Worm (Caenorhabditis elegans): Measurements from ENCODE around the gene F59A6.13.

The F59A6.13 gene

DNA sequence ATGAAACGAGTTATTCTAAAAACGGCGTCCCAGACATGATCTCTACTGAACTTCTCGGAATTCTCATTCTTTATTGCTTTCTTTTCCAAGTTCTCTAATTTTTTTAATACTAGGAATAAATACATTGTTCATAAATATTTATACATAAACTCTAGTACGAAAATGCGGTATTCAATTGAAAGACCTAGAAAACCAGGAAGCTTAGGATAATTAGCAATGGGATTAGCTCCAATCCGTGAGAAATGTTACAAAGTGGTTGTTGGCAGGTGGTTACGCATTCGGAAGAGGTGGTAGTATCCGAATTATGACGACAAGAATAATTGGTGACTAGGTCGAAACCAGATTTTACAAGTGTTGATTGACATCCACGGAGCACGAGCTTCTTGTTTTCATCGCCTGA, 44.4 kb downstream of the F59A6.13 start:
- TF ChIP-seq sox-4 (tag; optimal IDR thresholded peaks at IDR 0.05), result peak; percentile 2
- peak; percentile 92 for TF ChIP-seq dsc-1 (tag; optimal IDR thresholded peaks at IDR 0.05)
- TF ChIP-seq aly-2 (tag; optimal IDR thresholded peaks at IDR 0.05), result no peak
- peak; percentile 33 for TF ChIP-seq pax-3 (tag; optimal IDR thresholded peaks at IDR 0.05)
- peak; percentile 26 for TF ChIP-seq nhr-47 (tag; optimal IDR thresholded peaks at IDR 0.05)
- TF ChIP-seq unc-130 (tag; optimal IDR thresholded peaks at IDR 0.05), result no peak
- no peak for TF ChIP-seq vab-15 (tag; optimal IDR thresholded peaks at IDR 0.05)
- TF ChIP-seq snu-23 (GFP tag; optimal IDR thresholded peaks at IDR 0.05), result no peak
- no peak for TF ChIP-seq ztf-4 (tag; optimal IDR thresholded peaks at IDR 0.05)
- peak; percentile 8 for TF ChIP-seq nhr-71 (tag; optimal IDR thresholded peaks at IDR 0.05)
- TF ChIP-seq snpc-4 (tag; optimal IDR thresholded peaks at IDR 0.05), result no peak

ce11 chrII:5067927-5068326, 45.3 kb downstream of the F59A6.13 start, which contains the start of gene C27A2.8:
Gene C27A2.8, minus strand, starts transcription at chrII:5068043.
- TF ChIP-seq nhr-84 (tag; optimal IDR thresholded peaks at IDR 0.05), result no peak
- peak; percentile 76 for TF ChIP-seq fkh-8 (tag; optimal IDR thresholded peaks at IDR 0.05)
- TF ChIP-seq dsc-1 (tag; optimal IDR thresholded peaks at IDR 0.05), result peak; percentile 64
- TF ChIP-seq egl-13 (tag; optimal IDR thresholded peaks at IDR 0.05), result peak; percentile 42
- no peak for TF ChIP-seq dpl-1 (GFP tag; optimal IDR thresholded peaks at IDR 0.05)

DNA sequence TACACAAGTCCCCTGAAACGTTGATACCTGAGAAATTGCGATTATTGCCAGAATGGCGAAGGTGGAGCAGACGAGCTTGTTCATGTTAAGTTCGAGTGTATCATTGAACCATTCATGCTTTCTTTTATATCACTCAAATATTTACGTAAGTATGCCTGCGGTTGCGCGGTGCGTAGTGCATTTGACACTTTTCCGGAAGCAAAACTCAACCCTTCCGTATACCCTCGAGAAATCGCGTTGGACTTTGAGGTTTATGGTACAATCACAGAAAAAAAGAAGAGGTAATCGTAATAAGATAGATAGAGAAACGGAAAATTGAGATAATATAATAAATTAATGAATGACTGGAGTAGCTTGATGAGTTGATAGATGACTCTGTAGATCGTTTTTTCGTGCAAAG, 46.9 kb downstream of the F59A6.13 start, which contains the start of gene idpb-2:
Gene idpb-2 (minus strand): TSS at position 101 of the 400 bp plus-strand sequence.
- TF ChIP-seq sptf-1 (tag; optimal IDR thresholded peaks at IDR 0.05) (no peak), xbp-1 (tag; optimal IDR thresholded peaks at IDR 0.05) (no peak), nhr-71 (tag; optimal IDR thresholded peaks at IDR 0.05) (no peak), hlh-17 (GFP tag; optimal IDR thresholded peaks at IDR 0.05; ENCODE audit: borderline replicate concordance) (no peak)

DNA sequence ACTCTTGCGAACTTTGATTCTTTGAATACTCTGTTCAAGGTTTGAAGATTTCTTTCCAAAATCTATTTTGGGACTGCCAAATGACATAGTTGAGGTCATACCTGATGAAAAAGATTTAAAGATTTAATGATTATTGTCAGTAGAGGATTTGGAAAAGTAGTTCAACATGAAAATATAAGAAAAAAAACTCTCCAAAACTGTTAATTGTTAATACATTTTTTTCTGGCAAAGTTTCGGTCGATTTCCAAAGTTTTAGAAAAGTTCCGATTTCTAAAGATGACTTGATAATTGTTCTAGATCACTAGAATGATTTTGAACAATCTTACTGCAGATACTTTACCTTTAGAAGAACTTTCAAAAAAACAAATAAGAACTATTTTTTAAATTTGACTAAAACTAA, 48.7 kb downstream of the F59A6.13 start, which contains the start of gene C27A2.7:
Gene C27A2.7 (minus strand): TSS at position 101 of the 400 bp plus-strand sequence.
- TF ChIP-seq ceh-88 (GFP tag; IDR thresholded peaks at IDR 0.05), result no peak
- no peak for TF ChIP-seq fkh-10 (GFP tag; optimal IDR thresholded peaks at IDR 0.05)
- no peak for TF ChIP-seq aha-1 (tag; optimal IDR thresholded peaks at IDR 0.05)
- no peak for TF ChIP-seq pax-3 (tag; optimal IDR thresholded peaks at IDR 0.05)
- no peak for TF ChIP-seq nhr-84 (tag; optimal IDR thresholded peaks at IDR 0.05)
- no peak for TF ChIP-seq efl-1 (optimal IDR thresholded peaks at IDR 0.05)
- no peak for TF ChIP-seq efl-1 (GFP tag; optimal IDR thresholded peaks at IDR 0.05 in 1 of 2)
- no peak for TF ChIP-seq unc-130 (tag; optimal IDR thresholded peaks at IDR 0.05)
- TF ChIP-seq pqm-1 (tag; optimal IDR thresholded peaks at IDR 0.05), result no peak
- no peak for TF ChIP-seq mab-9 (GFP tag; IDR thresholded peaks at IDR 0.05)
- TF ChIP-seq ama-1 (optimal IDR thresholded peaks at IDR 0.05), result no peak
- no peak for TF ChIP-seq dsc-1 (tag; optimal IDR thresholded peaks at IDR 0.05)
